Worm (Caenorhabditis elegans): ENCODE results near the gene crn-7.

DNA sequence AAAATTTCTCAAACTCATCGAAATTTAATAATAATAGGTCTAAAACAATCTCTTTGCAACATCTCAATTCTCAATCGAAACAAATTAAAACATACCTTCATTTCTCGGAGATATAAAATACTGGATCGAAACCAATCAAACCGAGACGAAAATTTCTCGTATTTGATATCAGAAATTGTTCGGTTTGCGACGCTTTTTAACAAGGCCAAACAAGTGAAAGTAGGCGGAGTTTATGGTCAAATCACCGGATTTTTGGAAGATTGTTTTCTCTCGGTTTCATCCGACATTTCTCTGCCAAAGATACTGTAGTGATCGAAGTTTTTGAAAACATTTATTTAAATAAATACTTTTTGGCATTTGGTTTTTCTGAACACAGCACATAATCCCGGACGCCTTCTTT, 33.0 kb upstream of the crn-7 start, which contains the start of gene C02F5.14:
- TF ChIP-seq nhr-28 (tag; optimal IDR thresholded peaks at IDR 0.05) (no peak), sem-2 (GFP tag; optimal IDR thresholded peaks at IDR 0.05) (no peak), unc-62 (GFP tag; optimal IDR thresholded peaks at IDR 0.05) (no peak), nhr-12 (tag; optimal IDR thresholded peaks at IDR 0.05) (no peak), snpc-4 (tag; optimal IDR thresholded peaks at IDR 0.05) (no peak), nhr-2 (tag; optimal IDR thresholded peaks at IDR 0.05) (no peak), tbx-8 (GFP tag; optimal IDR thresholded peaks at IDR 0.05) (no peak), ces-1 (GFP tag; optimal IDR thresholded peaks at IDR 0.05) (no peak), lsy-2 (tag; optimal IDR thresholded peaks at IDR 0.05) (no peak), sptf-1 (tag; optimal IDR thresholded peaks at IDR 0.05) (no peak), mep-1 (tag; optimal IDR thresholded peaks at IDR 0.05) (no peak), ham-2 (GFP tag; optimal IDR thresholded peaks at IDR 0.05) (no peak)
